Fruit fly (Drosophila melanogaster): ENCODE data around the gene CG5466.

CG5466 gene

dm6 chr3R:20574535-20574980 lies 43.1 kb upstream of the CG5466 start (continued):
- TF ChIP-seq inv (GFP tag; IDR thresholded peaks at IDR 0.05; ENCODE audit: partially characterized antibody) (no peak), CG32532 (GFP tag; IDR thresholded peaks at IDR 0.05) (peak; percentile 52; the same call in 1 of the 2 replicates), Hmx (GFP tag; optimal IDR thresholded peaks at IDR 0.05) (no peak), ssp (GFP tag; IDR thresholded peaks at IDR 0.05) (no peak), Hr78 (GFP tag; optimal IDR thresholded peaks at IDR 0.05) (no peak), ERR (GFP tag; optimal IDR thresholded peaks at IDR 0.05) (no peak), CG33213 (GFP tag; optimal IDR thresholded peaks at IDR 0.05) (no peak), eve (GFP tag; optimal IDR thresholded peaks at IDR 0.05) (no peak), ase (GFP tag; IDR thresholded peaks at IDR 0.05) (no peak), CrebB (tag; optimal IDR thresholded peaks at IDR 0.05) (peak; percentile 52), Dll (GFP tag; IDR thresholded peaks at IDR 0.05; ENCODE audit: partially characterized antibody) (no peak), pum (GFP tag; optimal IDR thresholded peaks at IDR 0.05) (no peak), pfk (GFP tag; optimal IDR thresholded peaks at IDR 0.05) (peak; percentile 71), CG32772 (GFP tag; IDR thresholded peaks at IDR 0.05) (no peak), CG6683 (GFP tag; optimal IDR thresholded peaks at IDR 0.05) (no peak), CG4820 (GFP tag; optimal IDR thresholded peaks at IDR 0.05) (no peak), Gug (GFP tag; IDR thresholded peaks at IDR 0.05) (no peak), CG17359 (tag; optimal IDR thresholded peaks at IDR 0.05) (no peak), Nf-YC (tag; optimal IDR thresholded peaks at IDR 0.05) (peak; percentile 38), CG6813 (GFP tag; optimal IDR thresholded peaks at IDR 0.05) (no peak), HHEX (GFP tag; optimal IDR thresholded peaks at IDR 0.05) (no peak), NC2β (GFP tag; optimal IDR thresholded peaks at IDR 0.05) (no peak), CG1602 (GFP tag; optimal IDR thresholded peaks at IDR 0.05) (no peak), CG5245 (GFP tag; optimal IDR thresholded peaks at IDR 0.05) (no peak), CG4328 (GFP tag; optimal IDR thresholded peaks at IDR 0.05) (peak; percentile 32), D19B (GFP tag; optimal IDR thresholded peaks at IDR 0.05) (no peak), tin (GFP tag; optimal IDR thresholded peaks at IDR 0.05) (no peak), odd (GFP tag; optimal IDR thresholded peaks at IDR 0.05) (peak; percentile 22), Adf1 (GFP tag; IDR thresholded peaks at IDR 0.05) (no peak; the same call in 1 of the 2 replicates), pb (GFP tag; optimal IDR thresholded peaks at IDR 0.05) (no peak), gce (GFP tag; IDR thresholded peaks at IDR 0.05) (peak; percentile 45; the same call in 1 of the 3 replicates), CG8089 (GFP tag; optimal IDR thresholded peaks at IDR 0.05) (no peak), Ets97D (GFP tag; optimal IDR thresholded peaks at IDR 0.05) (no peak), CG17186 (GFP tag; optimal IDR thresholded peaks at IDR 0.05) (no peak), Rx (GFP tag; IDR thresholded peaks at IDR 0.05) (no peak), so (GFP tag; IDR thresholded peaks at IDR 0.05) (peak; percentile 51; the same call in 2 of the 3 replicates), CG11247 (GFP tag; IDR thresholded peaks at IDR 0.05) (no peak), gt (GFP tag; IDR thresholded peaks at IDR 0.05) (no peak), run (tag; optimal IDR thresholded peaks at IDR 0.05) (no peak), Atf6 (GFP tag; IDR thresholded peaks at IDR 0.05) (no peak), sc (optimal IDR thresholded peaks at IDR 0.05) (no peak), sc (GFP tag; optimal IDR thresholded peaks at IDR 0.05) (no peak), oc (tag; optimal IDR thresholded peaks at IDR 0.05) (no peak), CG6791 (GFP tag; IDR thresholded peaks at IDR 0.05; ENCODE audit: partially characterized antibody) (0 out of 3 replicates have a peak, but pooled peaks have one; percentile 37), Hsf (GFP tag; optimal IDR thresholded peaks at IDR 0.05) (no peak), bowl (GFP tag; IDR thresholded peaks at IDR 0.05) (no peak), CG15601 (tag; optimal IDR thresholded peaks at IDR 0.05) (no peak), gfzf (GFP tag; optimal IDR thresholded peaks at IDR 0.05) (no peak), Ravus (GFP tag; IDR thresholded peaks at IDR 0.05) (no peak), br (optimal IDR thresholded peaks at IDR 0.05) (no peak), chinmo (GFP tag; IDR thresholded peaks at IDR 0.05; ENCODE audit: partially characterized antibody) (peak; percentile 72; the same call in 3 of the 4 replicates), tap (tag; optimal IDR thresholded peaks at IDR 0.05) (no peak)
